Worm (Caenorhabditis elegans) whole organism, early embryonic: ENCODE data around the gene rnf-113.
"Not testable (repeated sequence)": the region's sequence is repeated elsewhere in the genome, so short reads cannot be mapped to it uniquely, and the experiment has no call there.

Source experiments
- B0310.2 ChIP-seq: sonication (generic microtip); optimal IDR thresholded peaks from 2 replicates; lab custom pipeline; 2016; ENCODE audit warnings: mild to moderate bottlenecking, missing genetic modification characterization, missing compliant biosample characterization
- F13C5.2 ChIP-seq: sonication (generic microtip); optimal IDR thresholded peaks from 2 replicates; lab custom pipeline; 2017; ENCODE audit warnings: mild to moderate bottlenecking, missing genetic modification characterization, inconsistent platforms, missing compliant biosample characterization
- aly-1 ChIP-seq: sonication (generic microtip); optimal IDR thresholded peaks from 2 replicates; lab custom pipeline; 2016; ENCODE audit warnings: missing genetic modification characterization, missing compliant biosample characterization
- ama-1 ChIP-seq: fragments of 150-350 bp; optimal IDR thresholded peaks from 2 replicates; lab custom pipeline; 2014
- ceh-13 ChIP-seq: fragments of 200-800 bp; sonication (Bioruptor generic); optimal IDR thresholded peaks from 2 replicates; lab custom pipeline; 2018; ENCODE audit warnings: mild to moderate bottlenecking, missing genetic modification characterization, missing compliant biosample characterization
- ceh-36 ChIP-seq: sonication (generic microtip); optimal IDR thresholded peaks from 2 replicates; lab custom pipeline; 2016; ENCODE audit warnings: missing genetic modification characterization, inconsistent platforms, missing compliant biosample characterization
- ets-7 ChIP-seq: sonication (generic microtip); optimal IDR thresholded peaks from 2 replicates; lab custom pipeline; 2016; ENCODE audit warnings: missing genotype, missing genetic modification characterization, missing compliant biosample characterization
- flt-1 ChIP-seq: fragments of 200-800 bp; sonication (Bioruptor generic); IDR thresholded peaks from 2 replicates; pipeline ENCODE4 v1.3.6; 2022; ENCODE audit warnings: missing genetic modification characterization, missing compliant biosample characterization
- hmbx-1 ChIP-seq: sonication (generic microtip); optimal IDR thresholded peaks from 2 replicates; lab custom pipeline; 2016; ENCODE audit warnings: mild to moderate bottlenecking, missing genetic modification characterization, missing compliant biosample characterization
- hmg-4 ChIP-seq: fragments of 200-800 bp; sonication (Bioruptor generic); optimal IDR thresholded peaks from 2 replicates; lab custom pipeline; 2018; ENCODE audit warnings: mild to moderate bottlenecking, missing genetic modification characterization, missing compliant biosample characterization
- hnd-1 ChIP-seq: sonication (generic microtip); optimal IDR thresholded peaks from 2 replicates; lab custom pipeline; 2016; ENCODE audit warnings: missing genetic modification characterization, missing compliant biosample characterization
- pes-1 ChIP-seq: fragments of 200-800 bp; sonication (Bioruptor generic); IDR thresholded peaks from 2 replicates; pipeline ENCODE4 v1.3.6; 2022; ENCODE audit warnings: missing genetic modification reagents, missing genetic modification characterization, missing compliant biosample characterization
- scrt-1 ChIP-seq: fragments of 200-800 bp; sonication (Bioruptor generic); IDR thresholded peaks from 2 replicates; pipeline ENCODE4 v1.3.6; 2022; ENCODE audit warnings: missing genetic modification characterization, missing compliant biosample characterization
- sea-1 ChIP-seq: fragments of 200-800 bp; sonication (Bioruptor generic); conservative IDR thresholded peaks from 2 replicates; pipeline ENCODE4 v1.3.6; 2022; ENCODE audit warnings: missing genetic modification characterization, missing compliant biosample characterization
- tbx-11 ChIP-seq: fragments of 200-800 bp; sonication (Bioruptor generic); IDR thresholded peaks from 2 replicates; pipeline ENCODE4 v1.3.6; 2022; ENCODE audit warnings: missing genetic modification characterization, missing compliant biosample characterization
- tbx-37 ChIP-seq: fragments of 200-800 bp; sonication (Bioruptor generic); conservative IDR thresholded peaks from 2 replicates; pipeline ENCODE4 v1.3.6; 2022; ENCODE audit warnings: missing genetic modification reagents, missing genetic modification characterization, missing compliant biosample characterization
- tra-4 ChIP-seq: sonication (generic microtip); optimal IDR thresholded peaks from 2 replicates; lab custom pipeline; 2017; ENCODE audit warnings: missing genetic modification characterization, missing compliant biosample characterization

rnf-113 gene

DNA sequence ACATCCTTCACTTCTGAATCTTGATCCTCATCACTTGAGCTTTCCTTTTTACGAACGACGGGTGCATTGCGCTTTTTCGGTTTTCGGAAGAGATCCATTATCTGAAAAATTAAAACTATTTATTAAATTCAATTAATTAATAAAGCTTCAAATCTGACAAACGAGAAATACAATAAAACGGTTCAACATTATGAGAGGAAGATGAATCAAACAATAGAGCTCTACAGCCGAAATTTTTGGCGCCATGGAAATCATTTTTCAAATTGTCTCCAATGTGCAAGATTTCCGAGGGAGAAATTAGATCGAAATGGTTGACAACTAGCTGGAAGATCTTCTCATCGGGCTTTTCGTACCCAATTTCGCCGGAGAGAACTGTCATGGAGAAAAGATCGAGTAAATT, at the start of gene rnf-113:
Gene rnf-113 (minus strand): TSS at position 101 of the 400 bp plus-strand sequence.
- TF ChIP-seq hmbx-1 (tag; lab: Kevin White, UChicago): no peak
- no peak for TF ChIP-seq aly-1 (tag; lab: Kevin White, UChicago)
- no peak for TF ChIP-seq hmg-4 (GFP tag; lab: Kevin White, UChicago)
- TF ChIP-seq tbx-11 (GFP tag; lab: Robert Waterston, UW): no peak
- TF ChIP-seq ets-7 (tag; lab: Kevin White, UChicago): no peak
- TF ChIP-seq B0310.2: no peak
- TF ChIP-seq tbx-37 (GFP tag; lab: Robert Waterston, UW): no peak
- no peak for TF ChIP-seq flt-1 (GFP tag; lab: Robert Waterston, UW)
- TF ChIP-seq ceh-13 (GFP tag; lab: Kevin White, UChicago): no peak
- no peak for TF ChIP-seq F13C5.2 (tag; lab: Kevin White, UChicago)
- TF ChIP-seq pes-1 (GFP tag; lab: Robert Waterston, UW): no peak
- no peak for TF ChIP-seq ceh-36 (tag; lab: Kevin White, UChicago)
- no peak for TF ChIP-seq ama-1
- TF ChIP-seq tra-4 (tag; lab: Kevin White, UChicago): no peak

DNA sequence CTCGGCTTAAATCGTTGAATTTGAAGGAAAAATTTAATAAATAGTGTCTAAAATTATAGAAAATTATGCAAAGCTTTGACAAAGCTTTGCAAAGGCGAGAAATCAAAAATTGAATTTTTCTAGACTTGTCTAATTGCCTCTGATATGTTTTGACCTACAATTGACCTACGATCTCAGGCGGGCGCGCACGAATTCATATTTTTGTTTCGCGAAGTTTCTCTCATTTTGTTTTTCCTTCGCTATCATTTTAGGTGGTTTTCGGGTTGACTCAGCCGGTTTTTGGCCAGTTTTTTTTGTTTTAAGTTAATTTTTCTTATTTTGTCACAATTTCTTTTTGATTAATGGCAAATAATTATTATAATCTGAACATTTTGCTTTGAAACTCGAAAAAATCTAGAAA, 49.8 kb upstream of the rnf-113 start:
- TF ChIP-seq tra-4 (tag; lab: Kevin White, UChicago) (no peak), hmbx-1 (tag; lab: Kevin White, UChicago) (no peak), ceh-36 (tag; lab: Kevin White, UChicago) (no peak), B0310.2 (no peak), ceh-13 (GFP tag; lab: Kevin White, UChicago) (no peak), ama-1 (no peak), tbx-11 (GFP tag; lab: Robert Waterston, UW) (no peak), hmg-4 (GFP tag; lab: Kevin White, UChicago) (no peak), scrt-1 (GFP tag; lab: Robert Waterston, UW) (no peak)

DNA sequence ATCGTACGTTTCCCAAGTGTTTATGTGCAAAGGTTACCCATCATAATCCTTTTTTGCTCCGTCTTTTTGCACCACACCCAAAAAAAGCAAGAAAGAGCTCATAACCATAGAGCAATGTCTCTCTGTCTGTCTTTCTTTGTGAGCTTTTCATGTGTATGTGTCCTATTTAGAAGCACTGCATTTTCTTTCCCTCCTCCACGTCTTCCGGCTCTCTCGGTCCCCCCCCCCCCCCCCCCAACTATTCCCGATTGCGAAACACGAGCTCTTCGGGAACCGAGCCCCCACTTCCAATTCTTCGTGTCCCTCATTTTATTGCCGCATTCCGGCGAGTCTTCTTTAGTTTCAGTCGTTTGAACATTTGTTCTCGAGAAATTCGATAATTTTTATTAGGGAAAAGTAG, 49.4 kb upstream of the rnf-113 start:
- TF ChIP-seq ama-1 (no peak), ceh-36 (tag; lab: Kevin White, UChicago) (no peak), F13C5.2 (tag; lab: Kevin White, UChicago) (no peak), tra-4 (tag; lab: Kevin White, UChicago) (no peak), ceh-13 (GFP tag; lab: Kevin White, UChicago) (no peak), hnd-1 (tag; lab: Kevin White, UChicago) (no peak), aly-1 (tag; lab: Kevin White, UChicago) (no peak), pes-1 (GFP tag; lab: Robert Waterston, UW) (no peak), scrt-1 (GFP tag; lab: Robert Waterston, UW) (no peak), sea-1 (GFP tag; lab: Robert Waterston, UW) (no peak), hmbx-1 (tag; lab: Kevin White, UChicago) (no peak), ets-7 (tag; lab: Kevin White, UChicago) (no peak), hmg-4 (GFP tag; lab: Kevin White, UChicago) (no peak)

DNA sequence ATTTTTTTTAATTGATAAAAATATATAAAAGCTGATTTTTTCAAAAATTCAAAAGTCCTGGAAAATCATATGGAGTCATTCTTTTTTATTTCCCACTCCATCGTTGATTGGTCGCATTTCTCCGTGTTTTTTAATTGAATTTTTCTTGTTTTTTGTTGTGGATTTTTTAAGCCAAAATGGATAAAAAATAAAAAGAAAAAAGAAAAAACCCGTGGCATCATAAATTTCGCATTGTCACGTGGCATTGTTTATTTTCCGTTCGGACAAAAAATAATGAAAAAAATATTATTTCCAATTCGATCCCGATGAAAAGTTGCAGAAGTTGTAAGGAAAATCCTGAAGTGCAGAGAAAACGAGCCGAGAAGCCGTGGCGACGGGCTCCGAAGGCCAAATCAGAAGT, 48.2 kb upstream of the rnf-113 start, which contains the start of gene klp-7:
Gene klp-7 (plus strand): TSS at position 301 of the 400 bp plus-strand sequence.
- TF ChIP-seq ceh-36, hnd-1, hmbx-1 (tag; lab: Kevin White, UChicago): not testable (repeated sequence)

DNA sequence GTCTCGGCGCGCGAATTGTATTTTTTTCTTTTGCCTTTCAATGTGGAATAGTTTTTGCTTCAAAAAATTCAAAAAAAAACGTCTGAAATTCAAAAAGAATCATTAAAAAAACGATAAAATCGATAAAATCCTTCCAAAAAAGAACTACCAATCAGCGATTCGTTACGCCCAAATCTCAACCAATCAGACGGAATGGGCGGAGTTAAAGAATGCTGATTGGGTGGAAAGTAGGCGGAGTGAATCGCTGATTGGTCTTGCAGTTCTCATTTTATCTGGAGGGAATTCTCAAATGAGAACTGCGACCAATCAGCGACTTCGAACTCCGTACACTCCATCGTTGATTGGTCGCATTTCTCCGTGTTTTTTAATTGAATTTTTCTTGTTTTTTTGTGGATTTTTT, 47.7 kb upstream of the rnf-113 start:
- TF ChIP-seq tbx-37 (GFP tag; lab: Robert Waterston, UW) (no peak), aly-1 (tag; lab: Kevin White, UChicago) (no peak), sea-1 (GFP tag; lab: Robert Waterston, UW) (no peak), flt-1 (GFP tag; lab: Robert Waterston, UW) (no peak), tra-4 (tag; lab: Kevin White, UChicago) (no peak), F13C5.2 (tag; lab: Kevin White, UChicago) (no peak), ama-1 (no peak), hnd-1 (tag; lab: Kevin White, UChicago) (no peak), ceh-36 (tag; lab: Kevin White, UChicago) (no peak)

DNA sequence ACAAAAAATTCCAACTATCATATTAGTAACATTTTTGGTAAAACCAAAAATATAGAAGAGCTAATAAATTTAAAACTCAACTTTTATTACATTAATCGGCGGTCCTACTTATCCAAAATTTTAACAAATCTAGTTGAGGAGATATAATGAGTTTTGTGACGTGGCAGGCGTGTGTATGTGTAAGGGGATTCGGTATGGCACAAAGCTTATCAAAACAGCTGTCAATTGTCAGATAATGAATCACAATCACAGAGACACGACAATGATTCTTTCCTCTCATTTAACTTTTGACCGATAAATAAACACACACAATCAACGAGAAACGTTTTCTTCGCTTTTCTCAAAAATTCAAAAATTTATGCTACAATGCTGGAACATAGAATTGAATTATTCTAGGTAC, 44.6 kb upstream of the rnf-113 start, which contains the start of gene K11D9.3:
Gene K11D9.3 (minus strand): TSS at position 181 of the 400 bp plus-strand sequence.
- no peak for TF ChIP-seq pes-1 (GFP tag; lab: Robert Waterston, UW)

DNA sequence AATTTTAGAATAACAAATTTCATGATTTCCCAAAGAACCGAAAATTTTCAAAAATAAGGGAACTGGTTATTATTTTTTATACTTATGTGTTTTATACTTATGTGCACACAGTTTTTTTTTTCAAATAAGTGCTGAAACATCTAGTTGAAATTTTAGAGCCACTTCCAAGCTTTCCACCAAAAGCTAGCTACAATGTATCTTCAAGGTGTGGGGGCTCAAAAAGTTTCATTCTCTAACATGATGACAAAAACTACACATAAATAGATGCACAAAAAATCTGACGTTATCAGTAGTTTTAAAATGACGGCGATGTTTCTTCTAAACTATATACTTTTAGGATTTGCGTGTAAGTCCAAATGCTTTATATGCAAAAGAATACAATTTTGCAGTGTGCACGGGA, 36.6 kb upstream of the rnf-113 start, which contains the start of gene clec-163:
Gene clec-163 (plus strand): TSS at position 301 of the 400 bp plus-strand sequence.
- TF ChIP-seq ama-1 (no peak), sea-1 (GFP tag; lab: Robert Waterston, UW) (no peak), scrt-1 (GFP tag; lab: Robert Waterston, UW) (no peak), ets-7 (tag; lab: Kevin White, UChicago) (no peak), tbx-37 (GFP tag; lab: Robert Waterston, UW) (no peak), F13C5.2 (tag; lab: Kevin White, UChicago) (no peak), hnd-1 (tag; lab: Kevin White, UChicago) (no peak), pes-1 (GFP tag; lab: Robert Waterston, UW) (no peak), ceh-13 (GFP tag; lab: Kevin White, UChicago) (no peak), flt-1 (GFP tag; lab: Robert Waterston, UW) (no peak), hmg-4 (GFP tag; lab: Kevin White, UChicago) (no peak), B0310.2 (no peak), hmbx-1 (tag; lab: Kevin White, UChicago) (no peak), aly-1 (tag; lab: Kevin White, UChicago) (no peak), ceh-36 (tag; lab: Kevin White, UChicago) (no peak)
